Worm (Caenorhabditis elegans): ENCODE data around the gene cpi-1.

- TF ChIP-seq hlh-13 (GFP tag; optimal IDR thresholded peaks at IDR 0.05) (no peak), madf-2 (tag; optimal IDR thresholded peaks at IDR 0.05) (no peak), pat-9 (tag; optimal IDR thresholded peaks at IDR 0.05) (no peak), pha-4 (tag; optimal IDR thresholded peaks at IDR 0.05) (no peak), nhr-11 (tag; optimal IDR thresholded peaks at IDR 0.05) (no peak), unc-55 (GFP tag; optimal IDR thresholded peaks at IDR 0.05) (no peak), rnt-1 (tag; optimal IDR thresholded peaks at IDR 0.05) (no peak), ceh-34 (tag; optimal IDR thresholded peaks at IDR 0.05) (no peak), fkh-10 (GFP tag; optimal IDR thresholded peaks at IDR 0.05) (no peak), hlh-6 (tag; optimal IDR thresholded peaks at IDR 0.05) (no peak), lin-11 (tag; optimal IDR thresholded peaks at IDR 0.05) (no peak)
These were observed 28.8 kb downstream of the cpi-1 start for ce11 chrIV:6064657-6065056.
